Worm (Caenorhabditis elegans) whole organism, L1 larva: ENCODE results near the gene mpz-6.

ENCODE experiments used
- C04F5.9 ChIP-seq: sonication (generic microtip); optimal IDR thresholded peaks from 2 replicates; lab custom pipeline; 2016; ENCODE audit warnings: missing genetic modification characterization, missing compliant biosample characterization
- C34B4.2 ChIP-seq: sonication (generic microtip); optimal IDR thresholded peaks from 2 replicates; lab custom pipeline; 2017; ENCODE audit warnings: mild to moderate bottlenecking, missing genetic modification characterization, missing compliant biosample characterization
- Y116A8C.19 ChIP-seq: sonication (generic microtip); optimal IDR thresholded peaks from 2 replicates; lab custom pipeline; 2016; ENCODE audit warnings: missing compliant biosample characterization, missing genetic modification characterization, borderline replicate concordance
- alr-1 ChIP-seq: fragments of 200-800 bp; sonication (Bioruptor generic); optimal IDR thresholded peaks from 2 replicates; lab custom pipeline; 2018; ENCODE audit warnings: borderline replicate concordance, mild to moderate bottlenecking, missing genetic modification characterization, missing compliant biosample characterization
- aly-2 ChIP-seq: fragments of 150-350 bp; optimal IDR thresholded peaks from 2 replicates; lab custom pipeline; 2014; ENCODE audit warnings: missing biosample characterization, missing genetic modification characterization
- ama-1 ChIP-seq: fragments of 150-350 bp; optimal IDR thresholded peaks from 2 replicates; lab custom pipeline; 2014
- blmp-1 ChIP-seq: fragments of 150-350 bp; optimal IDR thresholded peaks from 2 replicates; lab custom pipeline; 2014; ENCODE audit warnings: missing biosample characterization, missing genetic modification characterization
- ceh-63 ChIP-seq: fragments of 200-800 bp; sonication (Bioruptor generic); optimal IDR thresholded peaks from 2 replicates; lab custom pipeline; 2018; ENCODE audit warnings: mild to moderate bottlenecking, missing genetic modification characterization, missing compliant biosample characterization
- ceh-8 ChIP-seq: fragments of 200-800 bp; sonication (Bioruptor generic); optimal IDR thresholded peaks from 2 replicates; lab custom pipeline; 2018; ENCODE audit warnings: mild to moderate bottlenecking, missing genetic modification characterization, moderate library complexity, missing compliant biosample characterization
- ceh-88 ChIP-seq: fragments of 200-800 bp; sonication (Bioruptor generic); IDR thresholded peaks from 2 replicates; pipeline ENCODE4 v1.3.6; 2022; ENCODE audit warnings: missing genetic modification characterization, missing compliant biosample characterization
- dpl-1 ChIP-seq, 3 experiments: fragments of 150-350 bp in 2 of 3; sonication (generic microtip) in 1 of 3; optimal IDR thresholded peaks; 2 replicates each; lab custom pipeline; 2014 to 2017; ENCODE audit warnings: missing biosample characterization in 3 of 3, missing genetic modification characterization in 3 of 3, missing genetic modification reagents in 3 of 3
- dsc-1 ChIP-seq: sonication (generic microtip); optimal IDR thresholded peaks from 2 replicates; lab custom pipeline; 2016; ENCODE audit warnings: mild to moderate bottlenecking, missing genetic modification characterization, missing compliant biosample characterization
- efl-1 ChIP-seq, 4 experiments: fragments of 150-350 bp; optimal IDR thresholded peaks in 3 of 4; peaks in 1 of 4; 1 replicate in 1 of 4; 2 replicates in 3 of 4; lab custom pipeline; 2014; ENCODE audit warnings: missing biosample characterization in 2 of 4, missing genetic modification characterization in 2 of 4, missing genetic modification reagents in 2 of 4
- egl-13 ChIP-seq: sonication (generic microtip); optimal IDR thresholded peaks from 2 replicates; lab custom pipeline; 2016; ENCODE audit warnings: missing genotype, missing genetic modification reagents, missing genetic modification characterization, missing compliant biosample characterization
- elt-3 ChIP-seq, 6 experiments: fragments of 150-350 bp in 1 of 6; sonication (generic microtip); optimal IDR thresholded peaks; 2 replicates each; lab custom pipeline; 2017 to 2018; ENCODE audit warnings: missing biosample characterization in 6 of 6, missing genetic modification characterization in 6 of 6, inconsistent platforms in 1 of 6
- ets-5 ChIP-seq: fragments of 200-800 bp; sonication (Bioruptor generic); IDR thresholded peaks from 2 replicates; pipeline ENCODE4 v1.3.6; 2022; ENCODE audit warnings: missing genetic modification characterization, missing compliant biosample characterization
- fkh-10 ChIP-seq: sonication (generic microtip); optimal IDR thresholded peaks from 2 replicates; lab custom pipeline; 2017; ENCODE audit warnings: missing biosample characterization, missing genetic modification reagents, missing genetic modification characterization
- fkh-4 ChIP-seq: sonication (generic microtip); optimal IDR thresholded peaks from 2 replicates; lab custom pipeline; 2016; ENCODE audit warnings: missing compliant biosample characterization, missing genetic modification characterization, borderline replicate concordance
- grh-1 ChIP-seq: fragments of 200-800 bp; sonication (Bioruptor generic); IDR thresholded peaks from 2 replicates; pipeline ENCODE4 v1.3.6; 2022; ENCODE audit warnings: missing genetic modification reagents, missing genetic modification characterization, missing compliant biosample characterization
- hlh-4 ChIP-seq: sonication (generic microtip); optimal IDR thresholded peaks from 2 replicates; lab custom pipeline; 2016; ENCODE audit warnings: mild to moderate bottlenecking, missing genetic modification characterization, missing compliant biosample characterization
- lin-14 ChIP-seq: fragments of 200-800 bp; sonication (Bioruptor generic); optimal IDR thresholded peaks from 2 replicates; lab custom pipeline; 2018; ENCODE audit warnings: mild to moderate bottlenecking, missing genetic modification characterization, moderate library complexity, missing compliant biosample characterization
- lin-15B ChIP-seq: fragments of 150-350 bp; sonication (generic microtip); optimal IDR thresholded peaks from 3 replicates; lab custom pipeline; 2014; ENCODE audit warnings: missing biosample characterization, missing genetic modification characterization
- lir-3 ChIP-seq: sonication (generic microtip); optimal IDR thresholded peaks from 2 replicates; lab custom pipeline; 2016; ENCODE audit warnings: mild to moderate bottlenecking, missing genetic modification characterization, moderate library complexity, missing compliant biosample characterization; ENCODE audit not compliant: poor library complexity
- mab-9 ChIP-seq: fragments of 200-800 bp; sonication (Bioruptor generic); IDR thresholded peaks from 2 replicates; pipeline ENCODE4 v1.3.6; 2022; ENCODE audit warnings: missing genetic modification reagents, missing genetic modification characterization, missing compliant biosample characterization
- mef-2 ChIP-seq: fragments of 150-350 bp; optimal IDR thresholded peaks from 2 replicates; lab custom pipeline; 2014; ENCODE audit warnings: missing biosample characterization, missing genetic modification characterization
- mep-1 ChIP-seq: fragments of 150-350 bp; optimal IDR thresholded peaks from 2 replicates; lab custom pipeline; 2014; ENCODE audit warnings: missing biosample characterization, missing genetic modification characterization
- nhr-19 ChIP-seq: fragments of 200-800 bp; sonication (Bioruptor generic); conservative IDR thresholded peaks from 2 replicates; pipeline ENCODE4 v1.3.6; 2022; ENCODE audit warnings: missing genetic modification characterization, missing compliant biosample characterization
- nhr-20 ChIP-seq: sonication (generic microtip); optimal IDR thresholded peaks from 2 replicates; lab custom pipeline; 2016; ENCODE audit warnings: mild to moderate bottlenecking, missing genetic modification characterization, missing compliant biosample characterization
- nhr-237 ChIP-seq: fragments of 150-350 bp; optimal IDR thresholded peaks from 2 replicates; lab custom pipeline; 2014; ENCODE audit warnings: missing biosample characterization, missing genetic modification characterization
- nhr-47 ChIP-seq: sonication (generic microtip); optimal IDR thresholded peaks from 2 replicates; lab custom pipeline; 2016; ENCODE audit warnings: mild to moderate bottlenecking, missing genetic modification characterization, moderate library complexity, missing compliant biosample characterization
- nhr-76 ChIP-seq: sonication (generic microtip); optimal IDR thresholded peaks from 2 replicates; lab custom pipeline; 2017; ENCODE audit warnings: missing biosample characterization, missing genetic modification characterization
- nhr-77 ChIP-seq: fragments of 150-350 bp; optimal IDR thresholded peaks from 2 replicates; lab custom pipeline; 2014; ENCODE audit warnings: missing biosample characterization, missing genetic modification characterization
- nhr-85 ChIP-seq: sonication (generic microtip); peaks from one replicate; lab custom pipeline; 2016; ENCODE audit warnings: missing genetic modification characterization, inconsistent platforms, missing compliant biosample characterization
- nhr-90 ChIP-seq: sonication (generic microtip); optimal IDR thresholded peaks from 2 replicates; lab custom pipeline; 2016; ENCODE audit warnings: mild to moderate bottlenecking, missing genetic modification characterization, missing compliant biosample characterization; ENCODE audit not compliant: poor library complexity
- pag-3 ChIP-seq: sonication (generic microtip); optimal IDR thresholded peaks from 2 replicates; lab custom pipeline; 2017; ENCODE audit warnings: missing genetic modification characterization, mild to moderate bottlenecking, missing compliant biosample characterization, antibody characterized with exemption, borderline replicate concordance; ENCODE audit not compliant: insufficient read depth
- rnt-1 ChIP-seq: sonication (generic microtip); optimal IDR thresholded peaks from 2 replicates; lab custom pipeline; 2016; ENCODE audit warnings: mild to moderate bottlenecking, missing genetic modification characterization, moderate library complexity, missing compliant biosample characterization
- skn-1 ChIP-seq: fragments of 150-350 bp; optimal IDR thresholded peaks from 2 replicates; lab custom pipeline; 2014; ENCODE audit warnings: missing biosample characterization, missing genetic modification characterization
- snpc-4 ChIP-seq: fragments of 150-350 bp; optimal IDR thresholded peaks from 2 replicates; lab custom pipeline; 2014; ENCODE audit warnings: missing biosample characterization, missing genetic modification characterization
- sox-4 ChIP-seq: sonication (generic microtip); optimal IDR thresholded peaks from 2 replicates; lab custom pipeline; 2016; ENCODE audit warnings: missing genetic modification characterization, missing compliant biosample characterization
- sup-37 ChIP-seq: fragments of 200-800 bp; sonication (Bioruptor generic); optimal IDR thresholded peaks from 2 replicates; lab custom pipeline; 2018; ENCODE audit warnings: mild to moderate bottlenecking, missing genetic modification characterization, missing compliant biosample characterization
- swsn-7 ChIP-seq: sonication (generic microtip); optimal IDR thresholded peaks from 2 replicates; lab custom pipeline; 2016; ENCODE audit warnings: missing genetic modification characterization, missing compliant biosample characterization
- tbx-2 ChIP-seq: sonication (generic microtip); optimal IDR thresholded peaks from 2 replicates; lab custom pipeline; 2016; ENCODE audit warnings: missing genetic modification characterization, missing compliant biosample characterization
- vab-15 ChIP-seq: sonication (generic microtip); optimal IDR thresholded peaks from 2 replicates; lab custom pipeline; 2017; ENCODE audit warnings: missing genotype, mild to moderate bottlenecking, missing genetic modification characterization, missing compliant biosample characterization
- xbp-1 ChIP-seq: sonication (generic microtip); optimal IDR thresholded peaks from 2 replicates; lab custom pipeline; 2016; ENCODE audit warnings: missing genetic modification characterization, missing compliant biosample characterization
- zip-4 ChIP-seq: fragments of 200-800 bp; sonication (Bioruptor generic); optimal IDR thresholded peaks from 2 replicates; lab custom pipeline; 2018; ENCODE audit warnings: mild to moderate bottlenecking, missing genetic modification characterization, moderate library complexity, missing compliant biosample characterization
- ztf-4 ChIP-seq: fragments of 150-350 bp; optimal IDR thresholded peaks from 2 replicates; lab custom pipeline; 2014; ENCODE audit warnings: missing biosample characterization, missing genetic modification characterization

mpz-6 gene

DNA sequence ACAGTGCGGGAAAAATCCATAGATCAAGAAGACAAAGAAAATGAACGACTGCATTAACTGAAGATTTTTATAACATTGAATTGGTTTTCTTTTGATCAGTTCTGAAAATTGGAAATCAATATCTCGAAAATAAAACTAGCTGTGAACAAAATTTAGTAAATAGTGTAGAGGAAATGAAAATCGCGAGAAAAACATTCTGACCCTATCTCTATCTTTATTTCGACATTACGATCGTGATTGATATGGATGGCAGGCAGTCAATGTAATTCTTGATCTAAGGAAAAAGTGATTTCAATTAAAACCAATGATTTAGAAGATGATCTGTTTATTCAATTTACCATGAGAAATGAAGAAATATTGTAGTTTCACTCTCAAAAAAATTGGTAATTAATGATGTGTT, 29.1 kb upstream of the mpz-6 start, which contains the start of gene kin-16:
Gene kin-16 (minus strand): TSS at position 101 of the 400 bp plus-strand sequence.
- no peak for TF ChIP-seq ztf-4
- TF ChIP-seq egl-13 = no peak
- no peak for TF ChIP-seq nhr-76 (tag; lab: Kevin White, UChicago)
- TF ChIP-seq ceh-88 = no peak
- TF ChIP-seq grh-1 (GFP tag; lab: Robert Waterston, UW) = no peak
- TF ChIP-seq vab-15 (tag; lab: Kevin White, UChicago) = no peak
- TF ChIP-seq sox-4 (tag; lab: Kevin White, UChicago) = no peak
- peak; percentile 52 for TF ChIP-seq nhr-85 (tag; lab: Kevin White, UChicago)
- no peak for TF ChIP-seq mep-1 (tag; lab: Kevin White, UChicago)
- TF ChIP-seq nhr-47 (tag; lab: Kevin White, UChicago) = no peak
- TF ChIP-seq lin-15B (tag; lab: Kevin White, UChicago) = no peak
- no peak for TF ChIP-seq aly-2 (tag; lab: Kevin White, UChicago)
- TF ChIP-seq nhr-20 (tag; lab: Kevin White, UChicago) = peak; percentile 23
- TF ChIP-seq Y116A8C.19 = no peak
- no peak for TF ChIP-seq nhr-237
- no peak for TF ChIP-seq fkh-4 (tag; lab: Kevin White, UChicago)
- TF ChIP-seq nhr-19 (GFP tag; lab: Robert Waterston, UW) = no peak
- no peak for TF ChIP-seq hlh-4 (tag; lab: Kevin White, UChicago)
- TF ChIP-seq skn-1 (tag; lab: Kevin White, UChicago) = no peak
- no peak for TF ChIP-seq ceh-8 (GFP tag; lab: Kevin White, UChicago)
- no peak for TF ChIP-seq ama-1 (lab: Kevin White, UChicago)
- no peak for TF ChIP-seq nhr-90
- peak; percentile 30 for TF ChIP-seq blmp-1 (tag; lab: Kevin White, UChicago)
- TF ChIP-seq xbp-1 = no peak
- no peak for TF ChIP-seq lin-14 (GFP tag; lab: Kevin White, UChicago)
- TF ChIP-seq snpc-4 (tag; lab: Kevin White, UChicago) = no peak
- TF ChIP-seq pag-3 (tag; lab: Kevin White, UChicago) = no peak
- no peak for TF ChIP-seq C34B4.2 (tag; lab: Kevin White, UChicago)
- no peak for TF ChIP-seq mef-2 (tag; lab: Kevin White, UChicago)
- TF ChIP-seq alr-1 = no peak
- TF ChIP-seq dpl-1 (GFP tag; optimal IDR thresholded peaks at IDR 0.05; lab: Kevin White, UChicago) = no peak
- TF ChIP-seq elt-3 (tag; optimal IDR thresholded peaks at IDR 0.05; lab: Kevin White, UChicago) = peak in 1 of 6 experiments; percentile 46
- TF ChIP-seq ceh-63 = no peak
- no peak for TF ChIP-seq sup-37 (GFP tag; lab: Kevin White, UChicago)
- no peak for TF ChIP-seq tbx-2 (tag; lab: Kevin White, UChicago)

- no peak for TF ChIP-seq nhr-85 (tag; lab: Kevin White, UChicago)
- TF ChIP-seq efl-1 (optimal IDR thresholded peaks at IDR 0.05; lab: Kevin White, UChicago) = no peak
- peak in 1 of 2 experiments; percentile 59 for TF ChIP-seq efl-1 (GFP tag; optimal IDR thresholded peaks at IDR 0.05 in 1 of 2; lab: Kevin White, UChicago)
- no peak for TF ChIP-seq swsn-7 (tag; lab: Kevin White, UChicago)
- TF ChIP-seq nhr-237 = no peak
- TF ChIP-seq lin-14 (GFP tag; lab: Kevin White, UChicago) = no peak
- TF ChIP-seq C34B4.2 (tag; lab: Kevin White, UChicago) = no peak
- TF ChIP-seq, all 84 proteins: peak for 1
Observed at ce11 chrII:9433609-9434008, 26.7 kb upstream of the mpz-6 start, which contains the start of gene kin-15. Gene kin-15, minus strand, starts transcription at chrII:9433709.

DNA sequence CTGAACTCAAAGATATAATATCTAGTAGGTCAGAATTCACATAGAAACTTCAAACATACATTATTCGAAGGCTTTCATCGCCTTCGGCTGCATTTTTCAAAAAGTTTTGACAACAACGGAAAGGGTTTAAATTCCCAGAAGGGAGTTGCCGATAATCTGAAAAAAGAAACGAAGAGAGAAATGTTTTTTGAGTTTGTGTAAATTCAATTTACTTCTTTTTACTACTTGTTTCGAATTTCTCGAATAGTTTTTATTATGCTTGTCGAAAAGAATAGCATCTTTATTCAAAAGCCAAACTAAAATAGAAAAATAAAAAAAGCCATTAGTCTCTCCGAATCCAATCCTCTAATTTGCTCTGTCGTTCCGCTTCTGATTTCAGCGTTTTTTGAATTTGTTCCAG, 24.2 kb upstream of the mpz-6 start:
- TF ChIP-seq dsc-1 (tag; lab: Kevin White, UChicago) (no peak), lin-14 (GFP tag; lab: Kevin White, UChicago) (peak; percentile 58), lir-3 (tag; lab: Kevin White, UChicago) (no peak), blmp-1 (tag; lab: Kevin White, UChicago) (no peak), lin-15B (tag; lab: Kevin White, UChicago) (no peak), egl-13 (no peak), mab-9 (GFP tag; lab: Robert Waterston, UW) (no peak), fkh-10 (GFP tag; lab: Kevin White, UChicago) (peak; percentile 33), rnt-1 (tag; lab: Kevin White, UChicago) (no peak), nhr-47 (tag; lab: Kevin White, UChicago) (no peak), ets-5 (GFP tag; lab: Robert Waterston, UW) (no peak), zip-4 (GFP tag; lab: Kevin White, UChicago) (no peak), nhr-77 (tag; lab: Kevin White, UChicago) (no peak), C04F5.9 (tag; lab: Kevin White, UChicago) (no peak)
